Worm (Caenorhabditis elegans) whole organism, L4/young adult: ENCODE data around the gene rhy-1.

Source experiments
- W03F9.2 ChIP-seq: fragments of 150-350 bp; optimal IDR thresholded peaks from 2 replicates; lab custom pipeline; 2014; ENCODE audit warnings: missing biosample characterization, missing genetic modification characterization
- dao-5 ChIP-seq: sonication (generic microtip); optimal IDR thresholded peaks from 2 replicates; lab custom pipeline; 2016; ENCODE audit warnings: missing genotype, missing genetic modification characterization, moderate library complexity, missing compliant biosample characterization
- him-1 ChIP-seq: sonication (generic microtip); optimal IDR thresholded peaks from 2 replicates; lab custom pipeline; 2016; ENCODE audit warnings: missing genotype, missing genetic modification reagents, missing genetic modification characterization, missing compliant biosample characterization

The rhy-1 gene

ce11 chrII:9161023-9161422 is at the start of gene rhy-1:
rhy-1 (plus strand) TSS chrII:9161379.
- no peak for TF ChIP-seq dao-5
- TF ChIP-seq him-1 (tag; lab: Kevin White, UChicago), result no peak
- TF ChIP-seq W03F9.2 (tag; lab: Kevin White, UChicago), result no peak

- TF ChIP-seq dao-5, result no peak
- no peak for TF ChIP-seq him-1 (tag; lab: Kevin White, UChicago)
- no peak for TF ChIP-seq W03F9.2 (tag; lab: Kevin White, UChicago)
Observed at ce11 chrII:9111471-9112016, 49.6 kb upstream of the rhy-1 start.

- TF ChIP-seq him-1 (tag; lab: Kevin White, UChicago), result peak; percentile 4
- peak; percentile 62 for TF ChIP-seq W03F9.2 (tag; lab: Kevin White, UChicago)
- no peak for TF ChIP-seq dao-5
Observed at ce11 chrII:9112851-9113250, 48.3 kb upstream of the rhy-1 start, which contains the start of gene jun-1. jun-1 (plus strand) TSS chrII:9113157.

ce11 chrII:9113759-9114158 is 47.4 kb upstream of the rhy-1 start:
- no peak for TF ChIP-seq W03F9.2 (tag; lab: Kevin White, UChicago)
- no peak for TF ChIP-seq dao-5
- TF ChIP-seq him-1 (tag; lab: Kevin White, UChicago), result no peak

ce11 chrII:9114972-9115371 is 46.2 kb upstream of the rhy-1 start:
- no peak for TF ChIP-seq dao-5
- no peak for TF ChIP-seq W03F9.2 (tag; lab: Kevin White, UChicago)
- TF ChIP-seq him-1 (tag; lab: Kevin White, UChicago), result no peak

ce11 chrII:9115644-9116043 is 45.5 kb upstream of the rhy-1 start:
- TF ChIP-seq him-1 (tag; lab: Kevin White, UChicago), result no peak
- TF ChIP-seq dao-5, result no peak
- no peak for TF ChIP-seq W03F9.2 (tag; lab: Kevin White, UChicago)

ce11 chrII:9116404-9116803 is 44.8 kb upstream of the rhy-1 start:
- TF ChIP-seq W03F9.2 (tag; lab: Kevin White, UChicago) (no peak), him-1 (tag; lab: Kevin White, UChicago) (no peak), dao-5 (no peak)

- TF ChIP-seq dao-5, result no peak
Observed at ce11 chrII:9117789-9118242, 43.4 kb upstream of the rhy-1 start.

- no peak for TF ChIP-seq him-1 (tag; lab: Kevin White, UChicago)
- TF ChIP-seq dao-5, result no peak
- no peak for TF ChIP-seq W03F9.2 (tag; lab: Kevin White, UChicago)
Observed at ce11 chrII:9120329-9120728, 40.9 kb upstream of the rhy-1 start.

ce11 chrII:9120813-9121554 is 40.2 kb upstream of the rhy-1 start:
- TF ChIP-seq W03F9.2 (tag; lab: Kevin White, UChicago) (no peak), dao-5 (no peak), him-1 (tag; lab: Kevin White, UChicago) (no peak)

ce11 chrII:9124353-9124752 is 36.8 kb upstream of the rhy-1 start:
- TF ChIP-seq dao-5 (no peak), him-1 (tag; lab: Kevin White, UChicago) (no peak), W03F9.2 (tag; lab: Kevin White, UChicago) (no peak)

ce11 chrII:9125007-9125406 is 36.2 kb upstream of the rhy-1 start:
- TF ChIP-seq dao-5 (no peak), W03F9.2 (tag; lab: Kevin White, UChicago) (no peak), him-1 (tag; lab: Kevin White, UChicago) (no peak)

- no peak for TF ChIP-seq him-1 (tag; lab: Kevin White, UChicago)
- TF ChIP-seq W03F9.2 (tag; lab: Kevin White, UChicago), result no peak
Observed at ce11 chrII:9126965-9127364, 34.2 kb upstream of the rhy-1 start.

ce11 chrII:9127379-9127778 is 33.8 kb upstream of the rhy-1 start:
- no peak for TF ChIP-seq dao-5
- TF ChIP-seq him-1 (tag; lab: Kevin White, UChicago), result no peak
- no peak for TF ChIP-seq W03F9.2 (tag; lab: Kevin White, UChicago)

ce11 chrII:9128132-9128531 is 33.0 kb upstream of the rhy-1 start:
- TF ChIP-seq W03F9.2 (tag; lab: Kevin White, UChicago) (peak; percentile 6), him-1 (tag; lab: Kevin White, UChicago) (no peak)
